Fruit fly (Drosophila melanogaster): Measurements from ENCODE around the gene CG33648.

Gene CG33648

DNA sequence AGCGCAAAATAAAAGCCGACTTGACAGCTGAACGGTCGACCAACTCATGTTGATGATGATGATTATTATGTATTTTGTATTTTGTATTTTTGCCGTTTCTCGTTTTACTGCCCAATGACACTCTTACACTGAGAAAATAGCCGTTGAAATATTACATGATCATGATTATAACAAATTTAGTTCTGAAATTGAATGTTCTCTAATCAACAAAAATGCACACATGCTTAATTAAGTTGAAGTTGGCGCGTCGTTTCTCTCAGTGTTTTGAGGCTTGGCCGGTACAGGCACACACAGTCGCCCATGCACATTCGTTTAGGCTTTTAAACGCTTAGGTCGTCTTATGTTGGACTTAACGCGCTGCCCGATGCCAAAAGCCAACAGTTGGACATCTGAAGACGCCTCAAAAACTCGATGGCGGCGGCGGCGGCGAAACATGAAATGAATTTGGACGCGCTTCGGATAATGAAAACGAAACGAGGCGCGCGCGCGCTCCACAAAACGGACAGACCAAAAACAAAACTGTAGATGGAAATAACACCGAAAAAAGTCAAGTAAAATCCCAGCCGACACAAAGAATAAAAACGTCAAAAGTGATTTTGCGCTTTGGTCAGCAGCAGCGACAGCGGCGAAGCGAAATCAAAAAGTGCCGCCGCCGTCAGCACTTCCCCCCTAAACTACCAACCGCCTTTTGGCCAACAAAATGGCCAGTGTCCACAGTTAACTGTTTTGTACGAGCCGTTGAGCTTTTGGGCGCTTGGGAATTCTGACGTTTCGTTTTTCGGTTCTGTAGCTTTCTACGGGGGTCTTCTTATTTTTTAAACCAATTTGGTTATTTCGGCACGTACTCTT is 21.3 kb upstream of the CG33648 start (continued):
- TF ChIP-seq CG1024 (GFP tag; IDR thresholded peaks at IDR 0.05) (peak; percentile 86; the same call in 1 of the 2 replicates), sob (GFP tag; IDR thresholded peaks at IDR 0.05) (peak; percentile 91), Abd-B (GFP tag; optimal IDR thresholded peaks at IDR 0.05) (peak; percentile 89), CoRest (tag; optimal IDR thresholded peaks at IDR 0.05) (peak; percentile 89), NC2β (GFP tag; optimal IDR thresholded peaks at IDR 0.05) (peak; percentile 87), psq (GFP tag; optimal IDR thresholded peaks at IDR 0.05) (peak; percentile 60), Atf6 (GFP tag; IDR thresholded peaks at IDR 0.05) (peak; percentile 93), CG9609 (GFP tag; optimal IDR thresholded peaks at IDR 0.05) (peak; percentile 91), Sin3A (optimal IDR thresholded peaks at IDR 0.05) (no peak), CG8388 (GFP tag; optimal IDR thresholded peaks at IDR 0.05) (peak; percentile 85), B-H2 (GFP tag; optimal IDR thresholded peaks at IDR 0.05) (peak; percentile 40), sima (GFP tag; optimal IDR thresholded peaks at IDR 0.05) (peak; percentile 87), Kr (GFP tag; optimal IDR thresholded peaks at IDR 0.05) (no peak), ase (GFP tag; IDR thresholded peaks at IDR 0.05) (peak; percentile 90), kay (GFP tag; optimal IDR thresholded peaks at IDR 0.05) (peak; percentile 88), Adf1 (GFP tag; IDR thresholded peaks at IDR 0.05) (peak; percentile 54; the same call in 1 of the 2 replicates), C15 (GFP tag; IDR thresholded peaks at IDR 0.05) (peak; percentile 79; the same call in 2 of the 3 replicates), croc (GFP tag; conservative IDR thresholded peaks at IDR 0.05) (peak; percentile 78), dati (GFP tag; IDR thresholded peaks at IDR 0.05) (peak; percentile 81), run (tag; optimal IDR thresholded peaks at IDR 0.05) (peak; percentile 84), ssp (GFP tag; IDR thresholded peaks at IDR 0.05) (peak; percentile 78), CG7928 (GFP tag; optimal IDR thresholded peaks at IDR 0.05) (peak; percentile 65), Dref (GFP tag; IDR thresholded peaks at IDR 0.05) (no peak), Rfx (GFP tag; IDR thresholded peaks at IDR 0.05) (peak; percentile 92), CG18262 (tag; optimal IDR thresholded peaks at IDR 0.05) (peak; percentile 91), ap (GFP tag; IDR thresholded peaks at IDR 0.05) (peak; percentile 92), H2.0 (GFP tag; IDR thresholded peaks at IDR 0.05) (peak; percentile 94), sens-2 (GFP tag; IDR thresholded peaks at IDR 0.05) (peak; percentile 88), Pdp1 (GFP tag; optimal IDR thresholded peaks at IDR 0.05) (peak; percentile 92 to 93), chif (GFP tag; optimal IDR thresholded peaks at IDR 0.05) (peak; percentile 92 to 93), nerfin-2 (GFP tag; IDR thresholded peaks at IDR 0.05; ENCODE audit: partially characterized antibody) (no peak), CG3847 (GFP tag; IDR thresholded peaks at IDR 0.05) (peak; percentile 84), twi (tag; optimal IDR thresholded peaks at IDR 0.05) (peak; percentile 66), CG13775 (GFP tag; optimal IDR thresholded peaks at IDR 0.05) (peak; percentile 83), CG12299 (tag; optimal IDR thresholded peaks at IDR 0.05) (peak; percentile 78), tx (GFP tag; optimal IDR thresholded peaks at IDR 0.05) (peak; percentile 86), NfI (GFP tag; optimal IDR thresholded peaks at IDR 0.05) (peak; percentile 92), CG3838 (GFP tag; optimal IDR thresholded peaks at IDR 0.05) (peak; percentile 81), CG11504 (tag; optimal IDR thresholded peaks at IDR 0.05) (peak; percentile 93), ftz-f1 (GFP tag; optimal IDR thresholded peaks at IDR 0.05) (peak; percentile 40), Med (GFP tag) (peak; percentile 99), tll (GFP tag; optimal IDR thresholded peaks at IDR 0.05) (no peak), CG6654 (GFP tag; optimal IDR thresholded peaks at IDR 0.05) (peak; percentile 77), jing (GFP tag; optimal IDR thresholded peaks at IDR 0.05) (peak; percentile 91), Nf-YC (tag; optimal IDR thresholded peaks at IDR 0.05) (peak; percentile 75), Hand (GFP tag; optimal IDR thresholded peaks at IDR 0.05) (peak; percentile 43), CG14965 (GFP tag; optimal IDR thresholded peaks at IDR 0.05; ENCODE audit: borderline replicate concordance) (peak; percentile 59), fu2 (GFP tag; optimal IDR thresholded peaks at IDR 0.05) (peak; percentile 86), MESR4 (GFP tag; optimal IDR thresholded peaks at IDR 0.05) (peak; percentile 38)

All from whole organism, embryonic.